Worm (Caenorhabditis elegans) whole organism, L4 larva: Measurements from ENCODE around the gene C38C6.3.

Source experiments
- cey-2 ChIP-seq: sonication (generic microtip); optimal IDR thresholded peaks from 3 replicates; lab custom pipeline; 2017; ENCODE audit warnings: missing genetic modification characterization, mild to moderate bottlenecking, missing compliant biosample characterization, antibody characterized with exemption, borderline replicate concordance; ENCODE audit not compliant: insufficient read depth
- egl-27 ChIP-seq: sonication (generic microtip); optimal IDR thresholded peaks from 3 replicates; lab custom pipeline; 2017; ENCODE audit warnings: missing biosample characterization, missing genetic modification reagents, missing genetic modification characterization
- lin-38 ChIP-seq: fragments of 200-800 bp; sonication (Bioruptor generic); IDR thresholded peaks from 2 replicates; pipeline ENCODE4 v1.3.6; 2022; ENCODE audit warnings: missing genetic modification reagents, missing genetic modification characterization, missing compliant biosample characterization
- lin-39 ChIP-seq: fragments of 150-350 bp; optimal IDR thresholded peaks from 2 replicates; lab custom pipeline; 2014; ENCODE audit warnings: missing biosample characterization, missing genetic modification reagents, missing genetic modification characterization
- mxl-3 ChIP-seq: fragments of 200-800 bp; sonication (Bioruptor generic); optimal IDR thresholded peaks from 2 replicates; lab custom pipeline; 2018; ENCODE audit warnings: mild to moderate bottlenecking, missing genetic modification characterization, missing compliant biosample characterization
- nhr-102 ChIP-seq: sonication (generic microtip); optimal IDR thresholded peaks from 2 replicates; lab custom pipeline; 2016; ENCODE audit warnings: mild to moderate bottlenecking, missing genetic modification characterization, moderate library complexity, missing compliant biosample characterization
- nhr-11 ChIP-seq: fragments of 150-350 bp; optimal IDR thresholded peaks from 2 replicates; lab custom pipeline; 2014; ENCODE audit warnings: missing biosample characterization, missing genetic modification characterization
- nhr-237 ChIP-seq: sonication (generic microtip); optimal IDR thresholded peaks from 2 replicates; lab custom pipeline; 2017; ENCODE audit warnings: missing biosample characterization, missing genetic modification characterization
- nhr-6 ChIP-seq: fragments of 150-350 bp; optimal IDR thresholded peaks from 2 replicates; lab custom pipeline; 2014; ENCODE audit warnings: missing biosample characterization, missing genetic modification characterization
- nhr-77 ChIP-seq: fragments of 150-350 bp; optimal IDR thresholded peaks from 2 replicates; lab custom pipeline; 2014; ENCODE audit warnings: missing biosample characterization, missing genetic modification characterization
- unc-62 ChIP-seq, 3 experiments: fragments of 150-350 bp in 1 of 3; sonication (generic microtip); optimal IDR thresholded peaks in 2 of 3; peaks in 1 of 3; 1 replicate in 1 of 3; 2 replicates in 2 of 3; lab custom pipeline; 2014 to 2017; ENCODE audit warnings: missing biosample characterization in 3 of 3, missing genetic modification characterization in 3 of 3, missing genetic modification reagents in 3 of 3, missing genotype in 1 of 3
- zag-1 ChIP-seq: fragments of 150-350 bp; optimal IDR thresholded peaks from 2 replicates; lab custom pipeline; 2014; ENCODE audit warnings: missing biosample characterization, missing genetic modification characterization

- TF ChIP-seq zag-1 (tag; lab: Kevin White, UChicago) (no peak), mxl-3 (GFP tag; lab: Kevin White, UChicago) (no peak), lin-38 (GFP tag; lab: Robert Waterston, UW) (no peak), cey-2 (tag; lab: Kevin White, UChicago) (no peak), nhr-237 (tag; lab: Kevin White, UChicago) (no peak), lin-39 (tag; lab: Kevin White, UChicago) (no peak), nhr-102 (tag; lab: Kevin White, UChicago) (no peak), egl-27 (tag; lab: Kevin White, UChicago) (no peak), nhr-11 (no peak), nhr-77 (tag; lab: Kevin White, UChicago) (no peak), unc-62 (GFP tag; optimal IDR thresholded peaks at IDR 0.05 in 1 of 2; lab: Kevin White, UChicago) (peak in 1 of 2 experiments; percentile 50), unc-62 (tag; optimal IDR thresholded peaks at IDR 0.05; lab: Kevin White, UChicago) (no peak), nhr-6 (tag; lab: Kevin White, UChicago) (peak; percentile 6)
Observed at ce11 chrII:14608508-14608907, 24.4 kb upstream of the C38C6.3 start.
